Fruit fly (Drosophila melanogaster): ENCODE data around the gene exex.

Gene exex

dm6 chr3L:7903489-7904150 is 44.4 kb upstream of the exex start (continued):
- TF ChIP-seq CG1832 (GFP tag; optimal IDR thresholded peaks at IDR 0.05) (no peak), sr (GFP tag; IDR thresholded peaks at IDR 0.05) (no peak), usp (GFP tag; optimal IDR thresholded peaks at IDR 0.05) (no peak), CG17568 (GFP tag; optimal IDR thresholded peaks at IDR 0.05) (peak; percentile 80), jigr1 (GFP tag; IDR thresholded peaks at IDR 0.05) (0 out of 3 replicates have a peak, but pooled peaks have one; percentile 46), CG9797 (GFP tag; optimal IDR thresholded peaks at IDR 0.05) (no peak), ranshi (GFP tag; IDR thresholded peaks at IDR 0.05) (peak; percentile 85), CG4404 (GFP tag; IDR thresholded peaks at IDR 0.05) (peak; percentile 67), HLHmδ (GFP tag; optimal IDR thresholded peaks at IDR 0.05) (no peak), CG10462 (GFP tag; optimal IDR thresholded peaks at IDR 0.05) (peak; percentile 69), tna (GFP tag; IDR thresholded peaks at IDR 0.05; ENCODE audit: partially characterized antibody) (no peak), CG1024 (GFP tag; IDR thresholded peaks at IDR 0.05) (peak; percentile 82), CG2199 (GFP tag; IDR thresholded peaks at IDR 0.05) (no peak), kay (GFP tag; optimal IDR thresholded peaks at IDR 0.05) (peak; percentile 58), Usf (GFP tag; optimal IDR thresholded peaks at IDR 0.05) (peak; percentile 62), Neu2 (GFP tag; optimal IDR thresholded peaks at IDR 0.05; ENCODE audit: borderline replicate concordance) (no peak), CG11723 (GFP tag; optimal IDR thresholded peaks at IDR 0.05) (peak; percentile 79), C15 (GFP tag; IDR thresholded peaks at IDR 0.05) (peak; percentile 55; the same call in 1 of the 3 replicates), fd96Cb (tag; optimal IDR thresholded peaks at IDR 0.05) (peak; percentile 90), hth (optimal IDR thresholded peaks at IDR 0.05) (no peak), CG10267 (tag; optimal IDR thresholded peaks at IDR 0.05) (peak; percentile 85), CG4854 (GFP tag; optimal IDR thresholded peaks at IDR 0.05) (peak; percentile 83), jumu (GFP tag; optimal IDR thresholded peaks at IDR 0.05) (peak; percentile 67), tin (GFP tag; optimal IDR thresholded peaks at IDR 0.05) (peak; percentile 82), CG8944 (GFP tag; optimal IDR thresholded peaks at IDR 0.05) (peak; percentile 74), CG1233 (GFP tag; optimal IDR thresholded peaks at IDR 0.05) (peak; percentile 78), ssp (GFP tag; IDR thresholded peaks at IDR 0.05) (peak; percentile 65), dan (GFP tag; IDR thresholded peaks at IDR 0.05) (no peak), CG32767 (GFP tag; IDR thresholded peaks at IDR 0.05) (peak; percentile 75; the same call in 1 of the 2 replicates), CG15073 (GFP tag; optimal IDR thresholded peaks at IDR 0.05) (peak; percentile 39), eve (GFP tag; optimal IDR thresholded peaks at IDR 0.05) (peak in 1 of 2 experiments; percentile 89), exex (tag; optimal IDR thresholded peaks at IDR 0.05) (peak; percentile 37), CG17385 (GFP tag; optimal IDR thresholded peaks at IDR 0.05) (peak; percentile 82), gcm2 (GFP tag; optimal IDR thresholded peaks at IDR 0.05) (no peak), CG7987 (GFP tag; optimal IDR thresholded peaks at IDR 0.05) (peak; percentile 50), bigmax (GFP tag; optimal IDR thresholded peaks at IDR 0.05) (no peak), nau (GFP tag; optimal IDR thresholded peaks at IDR 0.05) (peak; percentile 82), CG3847 (GFP tag; IDR thresholded peaks at IDR 0.05) (peak; percentile 65; the same call in 1 of the 2 replicates), run (tag; optimal IDR thresholded peaks at IDR 0.05) (peak; percentile 43), Atf-2 (GFP tag; optimal IDR thresholded peaks at IDR 0.05) (peak; percentile 78), emc (GFP tag; optimal IDR thresholded peaks at IDR 0.05) (peak; percentile 16), CG31365 (tag; optimal IDR thresholded peaks at IDR 0.05) (peak; percentile 60), CkIIα-i1 (GFP tag; IDR thresholded peaks at IDR 0.05) (no peak), Hmx (GFP tag; optimal IDR thresholded peaks at IDR 0.05) (peak; percentile 55), schlank (tag; optimal IDR thresholded peaks at IDR 0.05) (no peak), HLH3B (GFP tag; IDR thresholded peaks at IDR 0.05) (peak; percentile 82), CG6272 (GFP tag; IDR thresholded peaks at IDR 0.05) (peak; percentile 66), CG12071 (GFP tag; optimal IDR thresholded peaks at IDR 0.05) (peak; percentile 73), pum (GFP tag; optimal IDR thresholded peaks at IDR 0.05) (peak; percentile 77), Lpt (GFP tag; optimal IDR thresholded peaks at IDR 0.05) (no peak), bsh (GFP tag; optimal IDR thresholded peaks at IDR 0.05) (peak; percentile 40 to 96)

Data from whole organism, embryonic.